Fruit fly (Drosophila melanogaster): ENCODE data around the gene CG14635.
A peak's percentile ranks its signal among the peaks of the same experiment; 100 is the strongest.

The CG14635 gene

dm6 chrX:847057-847456 lies 2.4 kb downstream of the CG14635 start, which contains the start of gene CG3713:
CG3713 (minus strand) TSS chrX:847157.
- TF ChIP-seq Pif1A (GFP tag; optimal IDR thresholded peaks at IDR 0.05) (no peak), CG8159 (tag; optimal IDR thresholded peaks at IDR 0.05) (no peak), Ets98B (GFP tag; IDR thresholded peaks at IDR 0.05) (no peak), CG14655 (GFP tag; optimal IDR thresholded peaks at IDR 0.05) (no peak), CG12605 (GFP tag; IDR thresholded peaks at IDR 0.05) (no peak), CG9948 (tag; optimal IDR thresholded peaks at IDR 0.05) (no peak), CG8301 (tag; optimal IDR thresholded peaks at IDR 0.05) (no peak), CG32121 (GFP tag; IDR thresholded peaks at IDR 0.05) (no peak), CG4496 (GFP tag; IDR thresholded peaks at IDR 0.05) (no peak), D1 (tag; optimal IDR thresholded peaks at IDR 0.05) (no peak), gl (tag; optimal IDR thresholded peaks at IDR 0.05) (no peak), CG10348 (GFP tag; IDR thresholded peaks at IDR 0.05) (no peak), Pif1B (GFP tag; optimal IDR thresholded peaks at IDR 0.05) (no peak), rn (GFP tag; IDR thresholded peaks at IDR 0.05) (no peak), CG13204 (GFP tag; optimal IDR thresholded peaks at IDR 0.05) (no peak)

- no peak for TF ChIP-seq Pif1B (GFP tag; optimal IDR thresholded peaks at IDR 0.05)
- TF ChIP-seq CG12605 (GFP tag; IDR thresholded peaks at IDR 0.05) = no peak
- no peak for TF ChIP-seq gl (tag; optimal IDR thresholded peaks at IDR 0.05)
- no peak for TF ChIP-seq CG17806 (tag; optimal IDR thresholded peaks at IDR 0.05)
These were observed 17.7 kb downstream of the CG14635 start, which contains the start of gene CG14634 for dm6 chrX:862308-862707. CG14634 (plus strand) TSS chrX:862608.

- TF ChIP-seq CG34367 (tag; optimal IDR thresholded peaks at IDR 0.05) = no peak
- TF ChIP-seq EcR (GFP tag; optimal IDR thresholded peaks at IDR 0.05) = no peak
- no peak for TF ChIP-seq Pif1B (GFP tag; optimal IDR thresholded peaks at IDR 0.05)
- no peak for TF ChIP-seq Snoo (tag; optimal IDR thresholded peaks at IDR 0.05)
- no peak for TF ChIP-seq CG32121 (GFP tag; IDR thresholded peaks at IDR 0.05)
- no peak for TF ChIP-seq CG10348 (GFP tag; IDR thresholded peaks at IDR 0.05)
- no peak for TF ChIP-seq CG9948 (tag; optimal IDR thresholded peaks at IDR 0.05)
- TF ChIP-seq CG8159 (tag; optimal IDR thresholded peaks at IDR 0.05) = no peak
These were observed 23.8 kb downstream of the CG14635 start for dm6 chrX:868441-868840.

DNA sequence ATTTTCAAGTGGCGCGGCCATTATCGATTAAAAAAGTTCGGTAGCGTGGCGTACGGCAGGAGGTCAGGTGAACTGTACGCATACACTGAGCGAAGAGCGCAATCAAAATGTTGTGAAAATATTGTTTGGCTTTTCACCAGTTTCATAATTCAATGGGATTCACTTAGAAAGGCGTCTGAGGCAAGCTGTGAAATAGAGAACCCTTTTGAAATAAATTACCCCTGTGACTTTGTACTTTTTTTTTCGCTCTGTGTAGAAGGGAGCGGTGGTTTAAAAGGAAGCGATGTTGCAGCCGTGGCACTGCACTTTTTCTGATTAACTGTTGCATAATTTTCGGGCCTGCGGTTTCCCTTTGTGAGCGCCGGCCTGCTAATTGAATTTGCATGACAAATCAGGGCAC lies 29.1 kb downstream of the CG14635 start:
- TF ChIP-seq CG15710 (tag; optimal IDR thresholded peaks at IDR 0.05) = peak; percentile 27
- TF ChIP-seq Pif1A (GFP tag; optimal IDR thresholded peaks at IDR 0.05) = peak; percentile 27
- no peak for TF ChIP-seq Ets98B (GFP tag; IDR thresholded peaks at IDR 0.05)
- no peak for TF ChIP-seq EcR (GFP tag; optimal IDR thresholded peaks at IDR 0.05)
- 0 out of 3 replicates have a peak, but pooled peaks have one; percentile 22 for TF ChIP-seq CG4496 (GFP tag; IDR thresholded peaks at IDR 0.05)
- TF ChIP-seq CG14655 (GFP tag; optimal IDR thresholded peaks at IDR 0.05) = peak; percentile 15
- peak; percentile 42 for TF ChIP-seq CG8159 (tag; optimal IDR thresholded peaks at IDR 0.05)

dm6 chrX:875432-875831 lies 30.8 kb downstream of the CG14635 start, which contains the start of gene CG11664:
CG11664 (plus strand) TSS chrX:875732.
- TF ChIP-seq gl (tag; optimal IDR thresholded peaks at IDR 0.05) = no peak
- no peak for TF ChIP-seq EcR (GFP tag; optimal IDR thresholded peaks at IDR 0.05)
- no peak for TF ChIP-seq Pif1A (GFP tag; optimal IDR thresholded peaks at IDR 0.05)
- TF ChIP-seq CG14655 (GFP tag; optimal IDR thresholded peaks at IDR 0.05) = no peak
- TF ChIP-seq CG12605 (GFP tag; IDR thresholded peaks at IDR 0.05) = no peak
- TF ChIP-seq CG15710 (tag; optimal IDR thresholded peaks at IDR 0.05) = no peak
- no peak for TF ChIP-seq CG32121 (GFP tag; IDR thresholded peaks at IDR 0.05)
- no peak for TF ChIP-seq CG34367 (tag; optimal IDR thresholded peaks at IDR 0.05)
- no peak for TF ChIP-seq CG4496 (GFP tag; IDR thresholded peaks at IDR 0.05)
- TF ChIP-seq fd96Ca (GFP tag; IDR thresholded peaks at IDR 0.05) = no peak
- TF ChIP-seq D1 (tag; optimal IDR thresholded peaks at IDR 0.05) = no peak
- TF ChIP-seq rn (GFP tag; IDR thresholded peaks at IDR 0.05) = no peak
- no peak for TF ChIP-seq CG10348 (GFP tag; IDR thresholded peaks at IDR 0.05)
- TF ChIP-seq CG9948 (tag; optimal IDR thresholded peaks at IDR 0.05) = no peak
- no peak for TF ChIP-seq CG8301 (tag; optimal IDR thresholded peaks at IDR 0.05)

- no peak for TF ChIP-seq CG14655 (GFP tag; optimal IDR thresholded peaks at IDR 0.05)
- TF ChIP-seq Snoo (tag; optimal IDR thresholded peaks at IDR 0.05) = no peak
- no peak for TF ChIP-seq CG15710 (tag; optimal IDR thresholded peaks at IDR 0.05)
- no peak for TF ChIP-seq CG34367 (tag; optimal IDR thresholded peaks at IDR 0.05)
- TF ChIP-seq CG32121 (GFP tag; IDR thresholded peaks at IDR 0.05) = no peak
- no peak for TF ChIP-seq Pif1A (GFP tag; optimal IDR thresholded peaks at IDR 0.05)
- no peak for TF ChIP-seq CG8159 (tag; optimal IDR thresholded peaks at IDR 0.05)
- no peak for TF ChIP-seq Ets98B (GFP tag; IDR thresholded peaks at IDR 0.05)
- no peak for TF ChIP-seq fd96Ca (GFP tag; IDR thresholded peaks at IDR 0.05)
- no peak for TF ChIP-seq CG10348 (GFP tag; IDR thresholded peaks at IDR 0.05)
- TF ChIP-seq CG4496 (GFP tag; IDR thresholded peaks at IDR 0.05) = no peak
- no peak for TF ChIP-seq D1 (tag; optimal IDR thresholded peaks at IDR 0.05)
- no peak for TF ChIP-seq rn (GFP tag; IDR thresholded peaks at IDR 0.05)
- TF ChIP-seq CG13204 (GFP tag; optimal IDR thresholded peaks at IDR 0.05) = no peak
- TF ChIP-seq CG9948 (tag; optimal IDR thresholded peaks at IDR 0.05) = no peak
- TF ChIP-seq CG8301 (tag; optimal IDR thresholded peaks at IDR 0.05) = no peak
- TF ChIP-seq CG17806 (tag; optimal IDR thresholded peaks at IDR 0.05) = no peak
These were observed 49.6 kb downstream of the CG14635 start, which contains the start of gene CG11663 for dm6 chrX:894182-894581. CG11663 (plus strand) TSS chrX:894482.

Data from whole organism, pupa.